Worm (Caenorhabditis elegans): ENCODE results near the gene mdt-27.

ce11 chrV:9160224-9160886, 53.1 kb downstream of the mdt-27 start, which contains the start of gene col-144:
- TF ChIP-seq alr-1 (tag; optimal IDR thresholded peaks at IDR 0.05) (no peak), zag-1 (tag; optimal IDR thresholded peaks at IDR 0.05) (no peak), unc-39 (tag; optimal IDR thresholded peaks at IDR 0.05) (no peak), lin-39 (tag; optimal IDR thresholded peaks at IDR 0.05) (no peak), unc-62 (GFP tag; optimal IDR thresholded peaks at IDR 0.05) (no peak), sma-3 (GFP tag; optimal IDR thresholded peaks at IDR 0.05) (peak; percentile 28), nhr-11 (tag; optimal IDR thresholded peaks at IDR 0.05) (no peak), lin-13 (GFP tag; optimal IDR thresholded peaks at IDR 0.05) (no peak), unc-55 (GFP tag; optimal IDR thresholded peaks at IDR 0.05) (no peak), elt-1 (tag; optimal IDR thresholded peaks at IDR 0.05) (no peak), crh-2 (tag; optimal IDR thresholded peaks at IDR 0.05) (peak; percentile 10), mdl-1 (tag; optimal IDR thresholded peaks at IDR 0.05) (no peak), nhr-237 (tag; optimal IDR thresholded peaks at IDR 0.05) (no peak)

All from whole organism, L2 larva.